Worm (Caenorhabditis elegans) whole organism, mixed stage, embryonic: ENCODE results near the gene srt-47.

ENCODE experiments used
- lin-13 ChIP-seq: fragments of 150-350 bp; optimal IDR thresholded peaks from 2 replicates; lab custom pipeline; 2014; ENCODE audit warnings: missing biosample characterization, missing genetic modification characterization
- ztf-11 ChIP-seq: fragments of 150-350 bp; optimal IDR thresholded peaks from 2 replicates; lab custom pipeline; 2014; ENCODE audit warnings: missing biosample characterization, missing genetic modification characterization

ce11 chrIV:15057994-15058393 lies 4.8 kb upstream of the srt-47 start, which contains the start of gene Y41E3.13:
- TF ChIP-seq lin-13 (no peak), ztf-11 (tag; lab: Kevin White, UChicago) (no peak)
